Fruit fly (Drosophila melanogaster) whole organism, embryonic: ENCODE measurements around the gene CG17816.
A peak's percentile ranks its signal among the peaks of the same experiment; 100 is the strongest.

Source experiments
- Atf3 ChIP-seq: fragments of 200-800 bp; sonication (Bioruptor generic); optimal IDR thresholded peaks from 3 replicates; lab custom pipeline; 2016; ENCODE audit warnings: missing biosample characterization, missing genetic modification characterization
- BEAF-32 ChIP-seq: fragments of 200-800 bp; sonication (Bioruptor generic); optimal IDR thresholded peaks from 3 replicates; lab custom pipeline; 2017; ENCODE audit warnings: missing biosample characterization, missing genetic modification characterization, mild to moderate bottlenecking, moderate library complexity, missing genetic modification reagents
- CG11085 ChIP-seq: fragments of 200-800 bp; sonication (Bioruptor generic); IDR thresholded peaks from 2 replicates; pipeline ENCODE4 v1.3.6; 2022; ENCODE audit warnings: missing biosample characterization, missing genetic modification characterization
- CG11696 ChIP-seq: fragments of 200-800 bp; sonication (Bioruptor generic); IDR thresholded peaks from 2 replicates; pipeline ENCODE4 v1.3.6; 2022; ENCODE audit warnings: missing biosample characterization, missing genetic modification characterization
- CG13123 ChIP-seq: fragments of 200-800 bp; sonication (Bioruptor generic); optimal IDR thresholded peaks from 2 replicates; lab custom pipeline; 2016; ENCODE audit warnings: missing biosample characterization, missing genetic modification characterization
- CG13894 ChIP-seq: fragments of 200-800 bp; sonication (Bioruptor generic); optimal IDR thresholded peaks from 3 replicates; lab custom pipeline; 2018; ENCODE audit warnings: missing biosample characterization, mild to moderate bottlenecking, missing genetic modification characterization, moderate library complexity
- CG14860 ChIP-seq: fragments of 200-800 bp; sonication (Bioruptor generic); IDR thresholded peaks from 3 replicates; pipeline ENCODE4 v1.3.6; 2022; ENCODE audit warnings: missing biosample characterization, missing genetic modification characterization; ENCODE audit not compliant: partially characterized antibody
- CG1647 ChIP-seq: fragments of 200-800 bp; sonication (Bioruptor generic); optimal IDR thresholded peaks from 3 replicates; lab custom pipeline; 2016; ENCODE audit warnings: missing biosample characterization, missing genetic modification characterization
- CG16813 ChIP-seq: fragments of 200-800 bp; sonication (Bioruptor generic); IDR thresholded peaks from 3 replicates; pipeline ENCODE4 v1.3.6; 2022; ENCODE audit warnings: missing biosample characterization, missing genetic modification characterization; ENCODE audit not compliant: partially characterized antibody
- CG17186 ChIP-seq: fragments of 200-800 bp; sonication (Bioruptor generic); optimal IDR thresholded peaks from 3 replicates; lab custom pipeline; 2017; ENCODE audit warnings: missing biosample characterization, missing genetic modification reagents, missing genetic modification characterization
- CG17829 ChIP-seq: fragments of 200-800 bp; optimal IDR thresholded peaks from 2 replicates; lab custom pipeline; 2019; ENCODE audit warnings: missing biosample characterization, mild to moderate bottlenecking, missing genetic modification characterization, moderate library complexity
- CG18476 ChIP-seq: fragments of 200-800 bp; sonication (Bioruptor generic); optimal IDR thresholded peaks from 2 replicates; lab custom pipeline; 2016; ENCODE audit warnings: missing biosample characterization, mild to moderate bottlenecking, missing genetic modification characterization
- CG2120 ChIP-seq: fragments of 200-800 bp; sonication (Bioruptor generic); optimal IDR thresholded peaks from 3 replicates; lab custom pipeline; 2016; ENCODE audit warnings: missing biosample characterization, missing genetic modification characterization
- CG2889 ChIP-seq: fragments of 200-800 bp; sonication (Bioruptor generic); IDR thresholded peaks from 3 replicates; pipeline ENCODE4 v1.3.6; 2022; ENCODE audit warnings: missing biosample characterization, missing genetic modification characterization
- CG3163 ChIP-seq: fragments of 200-800 bp; sonication (Bioruptor generic); optimal IDR thresholded peaks from 3 replicates; lab custom pipeline; 2016; ENCODE audit warnings: missing biosample characterization, missing genetic modification characterization
- CG32767 ChIP-seq: fragments of 200-800 bp; sonication (Bioruptor generic); IDR thresholded peaks from 2 replicates; pipeline ENCODE4 v1.3.6; 2022; ENCODE audit warnings: missing biosample characterization, missing genetic modification characterization
- CG3407 ChIP-seq: fragments of 200-800 bp; sonication (Bioruptor generic); optimal IDR thresholded peaks from 2 replicates; lab custom pipeline; 2018; ENCODE audit warnings: missing biosample characterization, mild to moderate bottlenecking, missing genetic modification characterization
- CG3838 ChIP-seq: fragments of 200-800 bp; sonication (Bioruptor generic); optimal IDR thresholded peaks from 3 replicates; lab custom pipeline; 2016; ENCODE audit warnings: missing biosample characterization, missing genetic modification characterization
- CG3995 ChIP-seq: fragments of 200-800 bp; sonication (Bioruptor generic); optimal IDR thresholded peaks from 3 replicates; lab custom pipeline; 2016; ENCODE audit warnings: missing biosample characterization, missing genetic modification characterization
- CG4282 ChIP-seq: fragments of 200-800 bp; sonication (Bioruptor generic); optimal IDR thresholded peaks from 2 replicates; lab custom pipeline; 2016; ENCODE audit warnings: missing biosample characterization, missing genetic modification characterization
- CG4360 ChIP-seq: fragments of 200-800 bp; sonication (Bioruptor generic); IDR thresholded peaks from 2 replicates; pipeline ENCODE4 v1.3.6; 2022; ENCODE audit warnings: missing biosample characterization, missing genetic modification characterization
- CG6254 ChIP-seq: fragments of 200-800 bp; sonication (Bioruptor generic); optimal IDR thresholded peaks from 3 replicates; lab custom pipeline; 2017; ENCODE audit warnings: mild to moderate bottlenecking, missing biosample characterization, missing genetic modification reagents, missing genetic modification characterization
- CG7786 ChIP-seq: fragments of 200-800 bp; sonication (Bioruptor generic); optimal IDR thresholded peaks from 2 replicates; lab custom pipeline; 2016; ENCODE audit warnings: missing biosample characterization, missing genetic modification characterization
- CG8944 ChIP-seq: fragments of 200-800 bp; sonication (Bioruptor generic); optimal IDR thresholded peaks from 3 replicates; lab custom pipeline; 2016; ENCODE audit warnings: missing biosample characterization, missing genetic modification characterization
- CG9215 ChIP-seq: fragments of 200-800 bp; sonication (Bioruptor generic); IDR thresholded peaks from 2 replicates; pipeline ENCODE4 v1.3.6; 2022; ENCODE audit warnings: missing biosample characterization, missing genetic modification characterization
- CG9932 ChIP-seq: fragments of 200-800 bp; sonication (Bioruptor generic); IDR thresholded peaks from 2 replicates; pipeline ENCODE4 v1.3.6; 2022; ENCODE audit warnings: missing biosample characterization, missing genetic modification characterization
- CrebB ChIP-seq: fragments of 200-800 bp; sonication (Bioruptor generic); optimal IDR thresholded peaks from 3 replicates; lab custom pipeline; 2018; ENCODE audit warnings: missing biosample characterization, mild to moderate bottlenecking, missing genetic modification characterization
- Elba2 ChIP-seq: fragments of 200-800 bp; sonication (Bioruptor generic); optimal IDR thresholded peaks from 3 replicates; lab custom pipeline; 2016; ENCODE audit warnings: missing biosample characterization, missing genetic modification characterization
- HLHmδ ChIP-seq: fragments of 200-800 bp; sonication (Bioruptor generic); optimal IDR thresholded peaks from 2 replicates; lab custom pipeline; 2018; ENCODE audit warnings: missing biosample characterization, mild to moderate bottlenecking, missing genetic modification characterization, moderate library complexity
- Hmr ChIP-seq: fragments of 200-800 bp; sonication (Bioruptor generic); optimal IDR thresholded peaks from 3 replicates; lab custom pipeline; 2017; ENCODE audit warnings: mild to moderate bottlenecking, missing biosample characterization, missing genetic modification reagents, missing genetic modification characterization
- MBD-R2 ChIP-seq: fragments of 200-800 bp; sonication (Bioruptor generic); IDR thresholded peaks from 2 replicates; pipeline ENCODE4 v1.3.6; 2022; ENCODE audit warnings: missing biosample characterization, missing genetic modification characterization
- Side ChIP-seq: fragments of 200-800 bp; sonication (Bioruptor generic); optimal IDR thresholded peaks from 2 replicates; lab custom pipeline; 2016; ENCODE audit warnings: missing biosample characterization, missing genetic modification characterization
- Ssrp ChIP-seq: fragments of 200-800 bp; sonication (Bioruptor generic); optimal IDR thresholded peaks from 2 replicates; lab custom pipeline; 2018; ENCODE audit warnings: missing biosample characterization, mild to moderate bottlenecking, missing genetic modification characterization, moderate library complexity
- Trl ChIP-seq, 3 experiments: fragments of >200 bp in 2 of 3; fragments of 200-800 bp in 1 of 3; sonication (Bioruptor generic) in 1 of 3; optimal IDR thresholded peaks; 2 replicates in 1 of 3; 3 replicates in 2 of 3; lab custom pipeline; 2016 to 2017; ENCODE audit warnings: missing biosample characterization in 1 of 3, missing genetic modification characterization in 1 of 3
- Xrp1 ChIP-seq: fragments of 200-800 bp; sonication (Bioruptor generic); IDR thresholded peaks from 2 replicates; pipeline ENCODE4 v1.3.6; 2022; ENCODE audit warnings: missing biosample characterization, missing genetic modification characterization
- da ChIP-seq: fragments of 200-800 bp; sonication (Bioruptor generic); optimal IDR thresholded peaks from 2 replicates; lab custom pipeline; 2016; ENCODE audit warnings: missing biosample characterization, missing genetic modification characterization
- dati ChIP-seq: fragments of 200-800 bp; sonication (Bioruptor generic); IDR thresholded peaks from 2 replicates; pipeline ENCODE4 v1.3.6; 2022; ENCODE audit warnings: missing biosample characterization, missing genetic modification characterization
- dpn ChIP-seq, 2 experiments: fragments of 200-800 bp; sonication (Bioruptor generic); optimal IDR thresholded peaks; 3 replicates each; lab custom pipeline; 2016; ENCODE audit warnings: missing biosample characterization in 2 of 2, missing genetic modification characterization in 2 of 2
- ems ChIP-seq: fragments of 200-800 bp; sonication (Bioruptor generic); optimal IDR thresholded peaks from 3 replicates; lab custom pipeline; 2016; ENCODE audit warnings: missing biosample characterization, missing genetic modification characterization
- grn ChIP-seq: fragments of 200-800 bp; sonication (Bioruptor generic); optimal IDR thresholded peaks from 3 replicates; lab custom pipeline; 2017; ENCODE audit warnings: missing biosample characterization, missing genetic modification characterization
- h ChIP-seq: fragments of >200 bp; optimal IDR thresholded peaks from 2 replicates; lab custom pipeline; 2017
- ham ChIP-seq: fragments of 200-800 bp; sonication (Bioruptor generic); IDR thresholded peaks from 2 replicates; pipeline ENCODE4 v1.3.6; 2022; ENCODE audit warnings: missing biosample characterization, missing genetic modification characterization
- jigr1 ChIP-seq: fragments of 200-800 bp; sonication (Bioruptor generic); IDR thresholded peaks from 3 replicates; pipeline ENCODE4 v1.3.6; 2022; ENCODE audit warnings: missing biosample characterization, missing genetic modification characterization
- kah ChIP-seq: fragments of 200-800 bp; sonication (Bioruptor generic); optimal IDR thresholded peaks from 2 replicates; lab custom pipeline; 2018; ENCODE audit warnings: missing biosample characterization, mild to moderate bottlenecking, missing genetic modification characterization
- maf-S ChIP-seq: fragments of 200-800 bp; sonication (Bioruptor generic); optimal IDR thresholded peaks from 2 replicates; lab custom pipeline; 2016; ENCODE audit warnings: missing biosample characterization, missing genetic modification characterization
- nerfin-1 ChIP-seq: fragments of 200-800 bp; sonication (Bioruptor generic); optimal IDR thresholded peaks from 3 replicates; lab custom pipeline; 2019; ENCODE audit warnings: missing biosample characterization, mild to moderate bottlenecking, missing genetic modification characterization, moderate library complexity
- row ChIP-seq: fragments of 200-800 bp; sonication (Bioruptor generic); IDR thresholded peaks from 3 replicates; pipeline ENCODE4 v1.3.6; 2022; ENCODE audit warnings: missing biosample characterization, missing genetic modification characterization
- seq ChIP-seq: fragments of 200-800 bp; sonication (Bioruptor generic); IDR thresholded peaks from 2 replicates; pipeline ENCODE4 v1.3.6; 2022; ENCODE audit warnings: missing biosample characterization, missing genetic modification characterization
- sim ChIP-seq: fragments of 200-800 bp; sonication (Bioruptor generic); IDR thresholded peaks from 2 replicates; pipeline ENCODE4 v1.3.6; 2022; ENCODE audit warnings: missing biosample characterization, missing genetic modification characterization
- stc ChIP-seq: fragments of 200-800 bp; sonication (Bioruptor generic); IDR thresholded peaks from 2 replicates; pipeline ENCODE4 v1.3.6; 2022; ENCODE audit warnings: missing biosample characterization, missing genetic modification characterization
- tup ChIP-seq: fragments of 200-800 bp; sonication (Bioruptor generic); optimal IDR thresholded peaks from 2 replicates; lab custom pipeline; 2016; ENCODE audit warnings: missing biosample characterization, mild to moderate bottlenecking, missing genetic modification characterization, moderate library complexity
- zen2 ChIP-seq: fragments of 200-800 bp; sonication (Bioruptor generic); IDR thresholded peaks from 3 replicates; pipeline ENCODE4 v1.3.6; 2022; ENCODE audit warnings: missing biosample characterization, missing genetic modification characterization; ENCODE audit not compliant: partially characterized antibody

The CG17816 gene

DNA sequence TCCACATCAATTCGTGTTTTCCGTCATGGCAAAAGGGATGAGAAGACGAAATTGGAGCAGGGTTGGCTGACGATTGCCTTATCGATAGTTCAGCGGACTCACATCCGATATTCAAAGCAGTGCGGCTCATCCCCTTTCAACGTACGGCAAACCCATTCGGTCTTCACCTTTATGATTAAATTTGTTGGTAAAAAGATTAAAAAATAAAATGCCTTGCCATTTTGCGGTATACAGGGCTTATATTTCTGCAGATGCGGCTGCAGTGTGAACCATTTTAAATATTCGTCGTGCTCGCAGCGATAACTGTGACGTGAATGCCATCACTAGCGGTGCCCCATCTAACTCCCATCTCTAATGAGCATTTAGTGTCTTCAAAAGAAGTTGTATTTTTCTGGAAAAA is 20.8 kb upstream of the CG17816 start, which contains the start of the genes Taf7 and EMC1:
Taf7 (plus strand) TSS at position 23 of the 400 bp plus-strand sequence.
EMC1 (minus strand) TSS at position 53 of the 400 bp plus-strand sequence.
- peak; percentile 28 for TF ChIP-seq maf-S (GFP tag; lab: Kevin White, UChicago)
- no peak for TF ChIP-seq Ssrp (tag; lab: Kevin White, UChicago)
- TF ChIP-seq nerfin-1 (tag; lab: Kevin White, UChicago), result no peak
- TF ChIP-seq ems (GFP tag; lab: Kevin White, UChicago), result peak; percentile 32
- TF ChIP-seq CG14860 (GFP tag; lab: Robert Waterston, UW), result peak; percentile 96
- peak; percentile 100 for TF ChIP-seq BEAF-32 (GFP tag; lab: Kevin White, UChicago)
- TF ChIP-seq dpn (GFP tag; optimal IDR thresholded peaks at IDR 0.05; lab: Kevin White, UChicago), result peak; percentile 44 to 64
- TF ChIP-seq HLHmδ, result no peak
- TF ChIP-seq CG13894 (tag; lab: Kevin White, UChicago), result no peak
- no peak for TF ChIP-seq sim
- TF ChIP-seq Xrp1, result peak; percentile 25; the same call in 1 of the 2 replicates
- peak; percentile 68 for TF ChIP-seq Elba2 (GFP tag; lab: Kevin White, UChicago)
- 0 out of 3 replicates have a peak, but pooled peaks have one; percentile 30 for TF ChIP-seq jigr1 (GFP tag; lab: Robert Waterston, UW)
- TF ChIP-seq seq (GFP tag; lab: Robert Waterston, UW), result no peak
- TF ChIP-seq CG9215 (GFP tag; lab: Robert Waterston, UW), result no peak
- no peak for TF ChIP-seq CG32767 (GFP tag; lab: Robert Waterston, UW)
- TF ChIP-seq da (GFP tag; lab: Kevin White, UChicago), result no peak
- peak; percentile 62 for TF ChIP-seq CG9932 (GFP tag; lab: Robert Waterston, UW)
- TF ChIP-seq grn (GFP tag; lab: Kevin White, UChicago), result no peak
- TF ChIP-seq ham, result no peak
- peak; percentile 99 for TF ChIP-seq CG16813 (GFP tag; lab: Robert Waterston, UW)
- no peak for TF ChIP-seq tup (GFP tag; lab: Kevin White, UChicago)
- no peak for TF ChIP-seq CG11696 (GFP tag; lab: Robert Waterston, UW)
- peak; percentile 13 for TF ChIP-seq CG1647 (GFP tag; lab: Kevin White, UChicago)
- TF ChIP-seq Hmr (GFP tag; lab: Kevin White, UChicago), result no peak
- no peak for TF ChIP-seq CG6254 (GFP tag; lab: Kevin White, UChicago)
- TF ChIP-seq MBD-R2 (GFP tag; lab: Robert Waterston, UW), result peak; percentile 75
- TF ChIP-seq CG13123 (GFP tag; lab: Kevin White, UChicago), result no peak
- peak; percentile 69; the same call in 1 of the 3 replicates for TF ChIP-seq zen2
- TF ChIP-seq Atf3 (GFP tag; lab: Kevin White, UChicago), result peak; percentile 29
- peak; percentile 47 for TF ChIP-seq Side (GFP tag; lab: Kevin White, UChicago)
- peak; percentile 99 for TF ChIP-seq CG3995
- no peak; the same call in 1 of the 2 replicates for TF ChIP-seq CG11085
- no peak for TF ChIP-seq stc (GFP tag; lab: Robert Waterston, UW)
- TF ChIP-seq Trl (optimal IDR thresholded peaks at IDR 0.05; lab: Kevin White, UChicago), result no peak
- TF ChIP-seq Trl (GFP tag; optimal IDR thresholded peaks at IDR 0.05; lab: Kevin White, UChicago), result peak; percentile 33
- no peak for TF ChIP-seq CG2889 (GFP tag; lab: Robert Waterston, UW)
- TF ChIP-seq CG3838 (GFP tag; lab: Kevin White, UChicago), result no peak
- no peak for TF ChIP-seq kah (GFP tag; lab: Kevin White, UChicago)
- TF ChIP-seq CrebB (tag; lab: Kevin White, UChicago), result no peak
- TF ChIP-seq CG18476 (GFP tag; lab: Kevin White, UChicago), result no peak
- no peak for TF ChIP-seq h
- TF ChIP-seq CG4282 (GFP tag; lab: Kevin White, UChicago), result no peak
- peak; percentile 96 for TF ChIP-seq row
- TF ChIP-seq dati, result no peak
- TF ChIP-seq CG8944 (GFP tag; lab: Kevin White, UChicago), result peak; percentile 46
- peak; percentile 59 for TF ChIP-seq CG17829 (tag; lab: Kevin White, UChicago)
- TF ChIP-seq CG3163 (GFP tag; lab: Kevin White, UChicago), result peak; percentile 16
- peak; percentile 76 for TF ChIP-seq CG17186 (GFP tag; lab: Kevin White, UChicago)
- no peak for TF ChIP-seq CG4360 (GFP tag; lab: Robert Waterston, UW)
- TF ChIP-seq CG3407 (GFP tag; lab: Kevin White, UChicago), result no peak
- peak; percentile 60 for TF ChIP-seq CG7786
- TF ChIP-seq CG2120 (GFP tag; lab: Kevin White, UChicago), result peak; percentile 64
